Worm (Caenorhabditis elegans) whole organism, mixed stage, embryonic: ENCODE results near the gene snf-5.

Source experiments
- M03D4.4 ChIP-seq: sonication (generic microtip); optimal IDR thresholded peaks from 2 replicates; lab custom pipeline; 2017; ENCODE audit warnings: mild to moderate bottlenecking, missing genetic modification characterization, missing compliant biosample characterization
- bed-3 ChIP-seq: fragments of 200-800 bp; sonication (Bioruptor generic); optimal IDR thresholded peaks from 3 replicates; lab custom pipeline; 2018; ENCODE audit warnings: mild to moderate bottlenecking, missing genetic modification characterization, moderate library complexity, missing compliant biosample characterization
- ceh-39 ChIP-seq: fragments of 150-350 bp; optimal IDR thresholded peaks from 2 replicates; lab custom pipeline; 2014; ENCODE audit warnings: missing biosample characterization, missing genetic modification characterization
- ceh-43 ChIP-seq: fragments of 200-800 bp; sonication (Bioruptor generic); optimal IDR thresholded peaks from 2 replicates; lab custom pipeline; 2018; ENCODE audit warnings: mild to moderate bottlenecking, missing genetic modification characterization, moderate library complexity, missing compliant biosample characterization
- ceh-83 ChIP-seq: fragments of 200-800 bp; sonication (Bioruptor generic); optimal IDR thresholded peaks from 2 replicates; lab custom pipeline; 2018; ENCODE audit warnings: mild to moderate bottlenecking, missing genetic modification characterization, missing compliant biosample characterization
- cnd-1 ChIP-seq: fragments of 200-800 bp; sonication (Bioruptor generic); optimal IDR thresholded peaks from 2 replicates; lab custom pipeline; 2018; ENCODE audit warnings: mild to moderate bottlenecking, missing genetic modification characterization, missing compliant biosample characterization
- drap-1 ChIP-seq: fragments of 200-800 bp; sonication (Bioruptor generic); optimal IDR thresholded peaks from 3 replicates; lab custom pipeline; 2018; ENCODE audit warnings: mild to moderate bottlenecking, missing genetic modification characterization, missing compliant biosample characterization
- elt-1 ChIP-seq: sonication (generic microtip); optimal IDR thresholded peaks from 2 replicates; lab custom pipeline; 2017; ENCODE audit warnings: missing genetic modification characterization, mild to moderate bottlenecking, missing compliant biosample characterization, antibody characterized with exemption, moderate library complexity, borderline replicate concordance; ENCODE audit not compliant: insufficient read depth
- elt-3 ChIP-seq: fragments of 150-350 bp; optimal IDR thresholded peaks from 2 replicates; lab custom pipeline; 2014; ENCODE audit warnings: missing biosample characterization, missing genetic modification characterization
- ham-2 ChIP-seq: fragments of 200-800 bp; sonication (Bioruptor generic); optimal IDR thresholded peaks from 2 replicates; lab custom pipeline; 2018; ENCODE audit warnings: mild to moderate bottlenecking, missing genetic modification characterization, missing compliant biosample characterization
- hlh-1 ChIP-seq: fragments of 150-350 bp; optimal IDR thresholded peaks from 2 replicates; lab custom pipeline; 2014; ENCODE audit warnings: missing biosample characterization, missing genetic modification reagents, missing genetic modification characterization
- lsy-2 ChIP-seq: fragments of 150-350 bp; optimal IDR thresholded peaks from 2 replicates; lab custom pipeline; 2014; ENCODE audit warnings: missing biosample characterization, missing genetic modification characterization
- mab-5 ChIP-seq: fragments of 150-350 bp; optimal IDR thresholded peaks from 2 replicates; lab custom pipeline; 2014; ENCODE audit warnings: missing biosample characterization, missing genetic modification characterization
- mep-1 ChIP-seq: fragments of 150-350 bp; optimal IDR thresholded peaks from 2 replicates; lab custom pipeline; 2017; ENCODE audit warnings: missing biosample characterization, missing genetic modification reagents, missing genetic modification characterization, inconsistent platforms
- mls-2 ChIP-seq: sonication (generic microtip); optimal IDR thresholded peaks from 2 replicates; lab custom pipeline; 2016; ENCODE audit warnings: mild to moderate bottlenecking, missing genetic modification characterization, moderate library complexity, missing compliant biosample characterization
- nhr-12 ChIP-seq: fragments of 150-350 bp; optimal IDR thresholded peaks from 2 replicates; lab custom pipeline; 2014; ENCODE audit warnings: missing biosample characterization, missing genetic modification characterization
- nhr-2 ChIP-seq: fragments of 150-350 bp; optimal IDR thresholded peaks from 2 replicates; lab custom pipeline; 2014; ENCODE audit warnings: missing biosample characterization, missing genetic modification characterization
- nhr-237 ChIP-seq: fragments of 150-350 bp; optimal IDR thresholded peaks from 2 replicates; lab custom pipeline; 2014; ENCODE audit warnings: missing biosample characterization, missing genetic modification characterization
- nhr-28 ChIP-seq: fragments of 150-350 bp; optimal IDR thresholded peaks from 2 replicates; lab custom pipeline; 2014; ENCODE audit warnings: missing biosample characterization, missing genetic modification characterization
- nhr-76 ChIP-seq: sonication (generic microtip); optimal IDR thresholded peaks from 2 replicates; lab custom pipeline; 2017; ENCODE audit warnings: missing biosample characterization, missing genetic modification characterization
- pha-4 ChIP-seq: fragments of 150-350 bp; optimal IDR thresholded peaks from 2 replicates; lab custom pipeline; 2018; ENCODE audit warnings: missing biosample characterization, missing genetic modification reagents, missing genetic modification characterization
- sem-2 ChIP-seq: fragments of 200-800 bp; sonication (Bioruptor generic); optimal IDR thresholded peaks from 2 replicates; lab custom pipeline; 2018; ENCODE audit warnings: mild to moderate bottlenecking, missing genetic modification characterization, missing compliant biosample characterization
- snpc-4 ChIP-seq: fragments of 150-350 bp; optimal IDR thresholded peaks from 2 replicates; lab custom pipeline; 2014; ENCODE audit warnings: missing biosample characterization, missing genetic modification characterization
- sptf-1 ChIP-seq: sonication (generic microtip); optimal IDR thresholded peaks from 2 replicates; lab custom pipeline; 2017; ENCODE audit warnings: mild to moderate bottlenecking, missing genetic modification characterization, moderate library complexity, missing compliant biosample characterization
- unc-120 ChIP-seq: sonication (generic microtip); optimal IDR thresholded peaks from 2 replicates; lab custom pipeline; 2017; ENCODE audit warnings: missing genetic modification characterization, missing compliant biosample characterization; ENCODE audit not compliant: poor library complexity, severe bottlenecking
- unc-39 ChIP-seq: fragments of 150-350 bp; optimal IDR thresholded peaks from 2 replicates; lab custom pipeline; 2014; ENCODE audit warnings: missing biosample characterization, missing genetic modification characterization
- unc-62 ChIP-seq: fragments of 150-350 bp; optimal IDR thresholded peaks from 2 replicates; lab custom pipeline; 2014; ENCODE audit warnings: missing biosample characterization, missing genetic modification reagents, missing genetic modification characterization
- zip-8 ChIP-seq: fragments of 150-350 bp; optimal IDR thresholded peaks from 2 replicates; lab custom pipeline; 2014; ENCODE audit warnings: missing biosample characterization, missing genetic modification characterization
- ztf-11 ChIP-seq: fragments of 150-350 bp; optimal IDR thresholded peaks from 2 replicates; lab custom pipeline; 2014; ENCODE audit warnings: missing biosample characterization, missing genetic modification characterization

The snf-5 gene

ce11 chrII:12824463-12824862 is 41.1 kb downstream of the snf-5 start:
- TF ChIP-seq ham-2 (GFP tag; lab: Kevin White, UChicago) (peak; percentile 57), pha-4 (tag; lab: Kevin White, UChicago) (no peak)

ce11 chrII:12823437-12823836 is 42.1 kb downstream of the snf-5 start, which contains the start of gene Y46G5A.36:
Gene Y46G5A.36, plus strand, starts transcription at chrII:12823679.
- TF ChIP-seq nhr-237 (tag; lab: Kevin White, UChicago) = no peak
- TF ChIP-seq ceh-39 (tag; lab: Kevin White, UChicago) = no peak

ce11 chrII:12819979-12820378 is 45.6 kb downstream of the snf-5 start:
- TF ChIP-seq cnd-1 (tag; lab: Kevin White, UChicago) (no peak), nhr-76 (tag; lab: Kevin White, UChicago) (no peak), M03D4.4 (tag; lab: Kevin White, UChicago) (no peak), mls-2 (tag; lab: Kevin White, UChicago) (no peak), pha-4 (tag; lab: Kevin White, UChicago) (no peak), ceh-83 (GFP tag; lab: Kevin White, UChicago) (no peak), sem-2 (no peak), nhr-28 (no peak), drap-1 (GFP tag; lab: Kevin White, UChicago) (no peak), bed-3 (GFP tag; lab: Kevin White, UChicago) (no peak), mab-5 (tag; lab: Kevin White, UChicago) (no peak), unc-39 (tag; lab: Kevin White, UChicago) (no peak), nhr-12 (no peak), elt-1 (tag; lab: Kevin White, UChicago) (no peak), ham-2 (GFP tag; lab: Kevin White, UChicago) (no peak), mep-1 (tag; lab: Kevin White, UChicago) (no peak), elt-3 (tag; lab: Kevin White, UChicago) (no peak)

- TF ChIP-seq elt-1 (tag; lab: Kevin White, UChicago) = no peak
- TF ChIP-seq bed-3 (GFP tag; lab: Kevin White, UChicago) = no peak
- TF ChIP-seq sem-2 = no peak
- TF ChIP-seq hlh-1 (tag; lab: Kevin White, UChicago) = no peak
- TF ChIP-seq lsy-2 (tag; lab: Kevin White, UChicago) = no peak
- no peak for TF ChIP-seq ceh-43 (GFP tag; lab: Kevin White, UChicago)
- no peak for TF ChIP-seq sptf-1
- no peak for TF ChIP-seq nhr-76 (tag; lab: Kevin White, UChicago)
- TF ChIP-seq unc-62 = no peak
- TF ChIP-seq nhr-237 (tag; lab: Kevin White, UChicago) = no peak
- no peak for TF ChIP-seq ham-2 (GFP tag; lab: Kevin White, UChicago)
Measured at ce11 chrII:12818488-12818887, 47.1 kb downstream of the snf-5 start, which contains the start of gene Y46G5A.22. Gene Y46G5A.22, minus strand, starts transcription at chrII:12818588.

ce11 chrII:12816412-12817146 is 49.0 kb downstream of the snf-5 start, which contains the start of gene acl-7:
Gene acl-7, minus strand, starts transcription at chrII:12816462.
- no peak for TF ChIP-seq drap-1 (GFP tag; lab: Kevin White, UChicago)
- no peak for TF ChIP-seq nhr-76 (tag; lab: Kevin White, UChicago)
- TF ChIP-seq unc-120 (tag; lab: Kevin White, UChicago) = no peak
- no peak for TF ChIP-seq nhr-237 (tag; lab: Kevin White, UChicago)
- TF ChIP-seq zip-8 (tag; lab: Kevin White, UChicago) = no peak
- TF ChIP-seq lsy-2 (tag; lab: Kevin White, UChicago) = no peak
- TF ChIP-seq nhr-2 (tag; lab: Kevin White, UChicago) = no peak
- no peak for TF ChIP-seq elt-3 (tag; lab: Kevin White, UChicago)
- no peak for TF ChIP-seq ztf-11 (tag; lab: Kevin White, UChicago)
- TF ChIP-seq ceh-39 (tag; lab: Kevin White, UChicago) = no peak
- no peak for TF ChIP-seq mep-1 (tag; lab: Kevin White, UChicago)
- TF ChIP-seq mab-5 (tag; lab: Kevin White, UChicago) = no peak
- no peak for TF ChIP-seq snpc-4
- no peak for TF ChIP-seq ham-2 (GFP tag; lab: Kevin White, UChicago)
